Fruit fly (Drosophila melanogaster) whole organism, wandering third instar larva: ENCODE measurements around the gene Dus1.
A peak's percentile ranks its signal among the peaks of the same experiment; 100 is the strongest.

Experiments
- Abd-B ChIP-seq: fragments of >200 bp; optimal IDR thresholded peaks from 2 replicates; lab custom pipeline; 2017; ENCODE audit warnings: missing biosample characterization, missing genetic modification characterization
- CG9705 ChIP-seq: fragments of 200-800 bp; sonication (Bioruptor generic); optimal IDR thresholded peaks from 2 replicates; lab custom pipeline; 2018; ENCODE audit warnings: missing biosample characterization, mild to moderate bottlenecking, missing genetic modification characterization
- CrebA ChIP-seq: fragments of 200-800 bp; sonication (Bioruptor generic); optimal IDR thresholded peaks from 2 replicates; lab custom pipeline; 2016; ENCODE audit warnings: missing biosample characterization, mild to moderate bottlenecking, missing genetic modification characterization, borderline replicate concordance
- Dfd ChIP-seq: fragments of >200 bp; optimal IDR thresholded peaks from 2 replicates; lab custom pipeline; 2017; ENCODE audit warnings: missing biosample characterization, missing genetic modification characterization
- Dif ChIP-seq: fragments of 200-275, 200-300 bp; sonication (Bioruptor generic); optimal IDR thresholded peaks from 2 replicates; lab custom pipeline; 2018; ENCODE audit warnings: missing biosample characterization, missing genetic modification characterization; ENCODE audit not compliant: partially characterized antibody
- GATAd ChIP-seq: sonication (Bioruptor generic); optimal IDR thresholded peaks from 2 replicates; lab custom pipeline; 2016; ENCODE audit warnings: missing biosample characterization, missing genetic modification characterization
- HLH106 ChIP-seq: fragments of 200-800 bp; optimal IDR thresholded peaks from 3 replicates; lab custom pipeline; 2019; ENCODE audit warnings: missing biosample characterization, mild to moderate bottlenecking, missing genetic modification characterization, moderate library complexity
- Hr78 ChIP-seq: fragments of >200 bp; optimal IDR thresholded peaks from 2 replicates; lab custom pipeline; 2017; ENCODE audit warnings: missing biosample characterization, missing genetic modification characterization
- Jra ChIP-seq: sonication (Bioruptor generic); optimal IDR thresholded peaks from 2 replicates; lab custom pipeline; 2016; ENCODE audit warnings: missing biosample characterization, missing genetic modification characterization
- Myc ChIP-seq: fragments of >200 bp; optimal IDR thresholded peaks from 2 replicates; lab custom pipeline; 2017
- N ChIP-seq: fragments of >200 bp; optimal IDR thresholded peaks from 2 replicates; lab custom pipeline; 2018; ENCODE audit warnings: missing biosample characterization, missing external identifiers, missing genetic modification characterization
- OdsH ChIP-seq: fragments of 200-800 bp; sonication (Bioruptor generic); optimal IDR thresholded peaks from 2 replicates; lab custom pipeline; 2016; ENCODE audit warnings: missing biosample characterization, mild to moderate bottlenecking, missing genetic modification characterization
- Rel ChIP-seq, 2 experiments: fragments of 200-800 bp; sonication (Bioruptor generic) in 1 of 2; optimal IDR thresholded peaks; 2 replicates in 1 of 2; 3 replicates in 1 of 2; lab custom pipeline; 2016 to 2019; ENCODE audit warnings: mild to moderate bottlenecking in 2 of 2, missing biosample characterization in 2 of 2, missing genetic modification characterization in 2 of 2, moderate library complexity in 1 of 2
- Sp1 ChIP-seq: fragments of 200-800 bp; sonication (Bioruptor generic); optimal IDR thresholded peaks from 3 replicates; lab custom pipeline; 2019; ENCODE audit warnings: missing biosample characterization, mild to moderate bottlenecking, missing genetic modification characterization, moderate library complexity
- Vsx2 ChIP-seq: fragments of 200-300, 225-300 bp; sonication (Bioruptor generic); optimal IDR thresholded peaks from 2 replicates; lab custom pipeline; 2018; ENCODE audit warnings: missing biosample characterization, missing genetic modification characterization; ENCODE audit not compliant: partially characterized antibody
- br ChIP-seq: fragments of 200-800 bp; sonication (Bioruptor generic); optimal IDR thresholded peaks from 2 replicates; lab custom pipeline; 2016; ENCODE audit warnings: missing biosample characterization, missing genetic modification characterization
- brk ChIP-seq: fragments of 200-800 bp; sonication (Bioruptor generic); optimal IDR thresholded peaks from 2 replicates; lab custom pipeline; 2016; ENCODE audit warnings: missing biosample characterization, mild to moderate bottlenecking, missing genetic modification characterization
- dl ChIP-seq, 2 experiments: fragments of 175-275, 200-275 bp in 1 of 2; fragments of 200-275 bp in 1 of 2; sonication (Bioruptor generic); optimal IDR thresholded peaks; lab custom pipeline; 2018; ENCODE audit warnings: mild to moderate bottlenecking in 2 of 2, missing biosample characterization in 2 of 2, missing genetic modification characterization in 2 of 2, moderate library complexity in 2 of 2; ENCODE audit not compliant: partially characterized antibody in 2 of 2, insufficient read depth in 1 of 2
- ey ChIP-seq: fragments of 200-800 bp; sonication (Bioruptor generic); optimal IDR thresholded peaks from 2 replicates; lab custom pipeline; 2016; ENCODE audit warnings: missing biosample characterization, missing genetic modification characterization
- fru ChIP-seq: fragments of 200-800 bp; sonication (Bioruptor generic); optimal IDR thresholded peaks from 3 replicates; lab custom pipeline; 2016; ENCODE audit warnings: missing biosample characterization, mild to moderate bottlenecking, missing genetic modification characterization
- h ChIP-seq: fragments of 200-800 bp; sonication (Bioruptor generic); optimal IDR thresholded peaks from 3 replicates; lab custom pipeline; 2016; ENCODE audit warnings: missing biosample characterization, mild to moderate bottlenecking, missing genetic modification characterization
- jim ChIP-seq: fragments of 175-275, 200-325 bp; sonication (Bioruptor generic); optimal IDR thresholded peaks from 2 replicates; lab custom pipeline; 2016; ENCODE audit warnings: missing biosample characterization, mild to moderate bottlenecking, missing genetic modification characterization
- pan ChIP-seq: fragments of >200 bp; optimal IDR thresholded peaks from 2 replicates; lab custom pipeline; 2017
- psq ChIP-seq: fragments of 200-800 bp; sonication (Bioruptor generic); optimal IDR thresholded peaks from 3 replicates; lab custom pipeline; 2017; ENCODE audit warnings: missing biosample characterization, mild to moderate bottlenecking, missing genetic modification characterization, moderate library complexity
- sv ChIP-seq: fragments of 200-800 bp; sonication (Bioruptor generic); optimal IDR thresholded peaks from 3 replicates; lab custom pipeline; 2016; ENCODE audit warnings: missing biosample characterization, missing genetic modification characterization
- tai ChIP-seq: sonication (Bioruptor generic); optimal IDR thresholded peaks from 2 replicates; lab custom pipeline; 2016; ENCODE audit warnings: missing biosample characterization, missing genetic modification characterization
- usp ChIP-seq: fragments of >200 bp; optimal IDR thresholded peaks from 2 replicates; lab custom pipeline; 2017; ENCODE audit warnings: missing biosample characterization, missing genetic modification characterization
- woc ChIP-seq: sonication (Bioruptor generic); optimal IDR thresholded peaks from 2 replicates; lab custom pipeline; 2016; ENCODE audit warnings: missing biosample characterization, mild to moderate bottlenecking, missing genetic modification characterization

The Dus1 gene

DNA sequence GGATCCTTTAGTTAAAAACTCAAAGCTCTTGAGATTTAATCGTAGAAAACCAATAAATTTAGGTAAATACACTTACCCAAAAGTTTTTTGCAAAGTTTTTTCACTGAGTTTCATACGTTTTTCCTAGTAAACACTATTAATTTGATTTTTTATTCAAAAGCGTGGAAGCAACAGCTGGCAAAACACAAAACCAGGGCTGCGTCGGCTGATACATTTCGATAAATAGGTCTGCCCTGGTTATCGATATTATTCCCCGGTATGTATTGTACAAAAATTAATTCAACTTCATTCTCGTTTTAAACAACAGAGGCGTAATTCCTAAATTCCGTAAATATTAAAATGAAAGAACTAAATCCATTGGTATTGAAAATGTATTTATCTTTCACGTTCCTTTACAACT lies at the start of gene Dus1:
Gene Dus1 (minus strand): TSS at position 192 of the 400 bp plus-strand sequence.
- TF ChIP-seq Myc (lab: Kevin White, UChicago) (no peak), brk (no peak), br (GFP tag; lab: Kevin White, UChicago) (no peak), dl (GFP tag; optimal IDR thresholded peaks at IDR 0.05; lab: Kevin White, UChicago; ENCODE audit: insufficient read depth in 1 of 2, partially characterized antibody in 2 of 2) (no peak)
- TF ChIP-seq, all 38 proteins: peak for 0

DNA sequence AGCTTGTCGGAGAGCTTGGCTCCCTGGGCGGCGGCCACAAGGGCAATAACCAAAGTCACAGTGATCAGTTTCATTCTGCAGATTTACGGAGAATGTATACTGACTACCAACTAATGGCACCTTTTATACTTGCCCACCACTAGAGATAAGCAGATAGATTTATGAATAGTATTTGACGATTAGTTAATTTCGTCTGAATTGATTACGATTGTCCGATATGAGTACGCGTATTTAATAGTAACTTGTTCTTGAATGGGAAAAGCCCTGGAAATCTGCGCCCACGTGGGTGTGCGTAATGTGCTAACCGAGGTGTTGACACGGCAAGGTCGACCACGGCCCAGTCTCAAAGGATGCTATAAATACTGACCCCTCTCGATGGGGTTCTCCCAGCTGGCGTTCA lies 49.6 kb upstream of the Dus1 start, which contains the start of gene CG11911:
Gene CG11911 (minus strand): TSS at position 101 of the 400 bp plus-strand sequence.
- TF ChIP-seq GATAd (no peak), Dif (GFP tag; lab: Kevin White, UChicago) (no peak), sv (GFP tag; lab: Kevin White, UChicago) (no peak), OdsH (GFP tag; lab: Kevin White, UChicago) (no peak), N (no peak), fru (GFP tag; lab: Kevin White, UChicago) (no peak), Abd-B (GFP tag; lab: Kevin White, UChicago) (no peak), tai (GFP tag; lab: Kevin White, UChicago) (no peak), brk (no peak), Myc (lab: Kevin White, UChicago) (no peak), CG9705 (no peak), HLH106 (no peak), Hr78 (GFP tag; lab: Kevin White, UChicago) (no peak), usp (GFP tag; lab: Kevin White, UChicago) (no peak), Rel (GFP tag; optimal IDR thresholded peaks at IDR 0.05; lab: Kevin White, UChicago) (no peak), Rel (tag; optimal IDR thresholded peaks at IDR 0.05; lab: Kevin White, UChicago) (no peak), h (GFP tag; lab: Kevin White, UChicago) (no peak), Dfd (GFP tag; lab: Kevin White, UChicago) (no peak), jim (GFP tag; lab: Kevin White, UChicago) (no peak), Sp1 (GFP tag; lab: Kevin White, UChicago) (no peak), ey (GFP tag; lab: Kevin White, UChicago) (no peak)
- TF ChIP-seq, all 38 proteins: peak for 0

DNA sequence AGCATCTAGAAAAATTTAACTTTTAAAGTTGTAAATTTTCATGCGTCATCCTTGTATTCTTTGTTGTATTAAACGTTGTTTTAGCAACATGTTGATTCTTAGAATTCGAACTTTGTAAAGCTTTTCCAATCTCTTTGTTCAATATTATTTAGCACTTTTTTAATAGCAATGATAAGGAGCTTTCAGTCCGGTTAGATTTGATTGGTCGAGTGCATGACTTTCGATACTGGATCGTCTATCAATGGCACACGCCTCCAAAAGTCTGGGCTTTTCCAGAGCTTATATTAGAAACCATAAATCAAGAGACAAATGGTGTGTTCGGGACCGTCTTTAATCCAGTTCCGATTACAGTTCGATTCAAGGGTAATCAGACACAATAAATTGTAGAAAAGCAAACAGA lies 48.2 kb upstream of the Dus1 start:
- no peak for TF ChIP-seq CrebA (GFP tag; lab: Kevin White, UChicago)

DNA sequence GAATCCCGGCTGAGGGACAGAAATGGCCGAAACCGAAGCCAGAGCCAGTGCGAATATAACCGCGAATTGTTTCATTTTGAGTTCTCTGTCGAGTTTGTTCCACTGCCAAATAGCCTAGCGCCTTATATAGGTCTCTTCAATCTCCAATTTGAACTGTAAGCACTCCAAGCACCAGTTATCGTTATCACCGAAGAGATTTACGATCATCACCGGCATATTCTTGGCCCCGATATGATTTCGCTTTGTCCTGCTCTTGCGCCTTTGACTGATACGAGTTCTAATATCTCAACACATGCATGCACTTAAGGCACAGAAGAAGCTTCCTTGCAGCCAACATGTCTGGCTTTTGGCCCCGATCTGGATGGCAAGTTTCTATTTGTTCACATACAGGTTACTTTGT lies 47.6 kb upstream of the Dus1 start, which contains the start of gene CG11912:
Gene CG11912 (minus strand): TSS at position 101 of the 400 bp plus-strand sequence.
- TF ChIP-seq Rel (GFP tag; optimal IDR thresholded peaks at IDR 0.05; lab: Kevin White, UChicago) (no peak), Rel (tag; optimal IDR thresholded peaks at IDR 0.05; lab: Kevin White, UChicago) (peak; percentile 85), psq (GFP tag; lab: Kevin White, UChicago) (no peak)
- TF ChIP-seq, all 38 proteins: peak for 1

DNA sequence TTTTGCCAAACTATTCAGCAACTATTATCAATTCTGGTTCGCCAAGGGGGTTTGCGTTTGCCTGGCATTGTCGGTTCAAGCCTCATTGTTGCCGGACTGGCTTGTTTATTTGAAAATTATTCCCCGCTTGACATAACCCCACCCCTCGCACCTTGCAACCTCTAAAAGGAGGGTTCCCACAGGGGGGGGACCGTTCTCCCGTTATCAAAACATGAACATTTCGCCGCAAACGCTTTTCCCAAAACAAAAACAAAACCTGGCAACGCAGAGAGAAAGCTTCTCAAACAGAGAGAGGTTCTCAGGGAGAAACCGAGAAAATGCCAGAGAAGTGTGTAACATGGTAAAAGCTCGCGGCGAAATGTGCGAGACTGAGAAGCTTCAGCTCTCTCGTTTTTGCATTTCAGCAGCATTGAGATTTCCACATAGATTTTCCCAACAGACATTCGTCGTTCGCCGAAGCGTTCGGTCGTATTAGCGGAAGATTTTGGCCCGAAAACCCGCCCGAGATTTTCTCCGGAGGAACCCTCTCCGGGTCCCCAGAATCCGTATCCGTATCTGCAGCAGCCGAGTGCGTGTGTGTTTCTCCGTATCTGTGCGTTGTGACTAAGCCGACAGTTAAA lies 38.4 kb upstream of the Dus1 start:
- TF ChIP-seq Vsx2 (GFP tag; lab: Kevin White, UChicago) (peak; percentile 14), sv (GFP tag; lab: Kevin White, UChicago) (no peak), tai (GFP tag; lab: Kevin White, UChicago) (no peak)
- TF ChIP-seq, all 38 proteins: peak for 1

DNA sequence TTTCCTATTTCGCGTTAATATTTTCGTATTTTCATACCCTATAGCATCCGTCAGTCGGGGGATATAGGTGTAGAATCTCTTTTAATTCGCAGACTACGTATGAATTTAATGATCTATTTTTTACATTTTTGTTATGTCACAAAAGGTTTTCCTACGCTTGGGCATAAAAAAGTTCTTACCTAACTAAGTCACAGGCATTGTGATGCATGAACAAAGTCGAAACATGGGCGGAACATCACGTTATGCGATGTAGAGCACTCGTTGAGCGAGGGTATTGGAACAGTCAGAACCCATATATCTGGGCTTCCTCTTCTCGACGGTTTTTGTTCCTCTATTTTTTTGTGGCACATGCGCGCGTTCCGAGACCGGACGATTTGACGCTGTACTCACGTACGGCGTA lies 37.6 kb upstream of the Dus1 start:
- peak; percentile 15 for TF ChIP-seq woc
- TF ChIP-seq pan (lab: Kevin White, UChicago), result peak; percentile 39
- TF ChIP-seq Jra (GFP tag; lab: Kevin White, UChicago), result no peak
